Worm (Caenorhabditis elegans): ENCODE results near the gene tcer-1.

- TF ChIP-seq ztf-4 (tag; optimal IDR thresholded peaks at IDR 0.05) (no peak), unc-62 (GFP tag; optimal IDR thresholded peaks at IDR 0.05) (no peak), pha-4 (tag; optimal IDR thresholded peaks at IDR 0.05) (no peak), tbx-2 (tag; optimal IDR thresholded peaks at IDR 0.05) (no peak), unc-39 (tag; optimal IDR thresholded peaks at IDR 0.05) (no peak), nhr-76 (tag; optimal IDR thresholded peaks at IDR 0.05) (no peak), nhr-237 (tag; optimal IDR thresholded peaks at IDR 0.05) (no peak), snpc-4 (tag; optimal IDR thresholded peaks at IDR 0.05) (no peak), ceh-82 (tag; optimal IDR thresholded peaks at IDR 0.05) (no peak), nhr-25 (tag; optimal IDR thresholded peaks at IDR 0.05) (no peak), ama-1 (optimal IDR thresholded peaks at IDR 0.05) (no peak), nhr-77 (tag; optimal IDR thresholded peaks at IDR 0.05) (no peak), R02D3.7 (tag; optimal IDR thresholded peaks at IDR 0.05) (no peak), aly-2 (tag; optimal IDR thresholded peaks at IDR 0.05) (no peak)
These were observed 43.5 kb upstream of the tcer-1 start, which contains the start of gene T02G5.3 for ce11 chrII:7093339-7093821.

Data from whole organism, L3 larva.